Worm (Caenorhabditis elegans) whole organism, late embryonic: ENCODE data around the gene gro-1.

Source experiments
- F13H6.1 ChIP-seq: sonication (generic microtip); optimal IDR thresholded peaks from 2 replicates; lab custom pipeline; 2016; ENCODE audit warnings: missing genetic modification characterization, missing compliant biosample characterization
- K02D7.2 ChIP-seq: sonication (generic microtip); optimal IDR thresholded peaks from 2 replicates; lab custom pipeline; 2017; ENCODE audit warnings: mild to moderate bottlenecking, missing genetic modification characterization, missing compliant biosample characterization
- T23F11.4 ChIP-seq: fragments of 200-800 bp; sonication (Bioruptor generic); optimal IDR thresholded peaks from 2 replicates; lab custom pipeline; 2018; ENCODE audit warnings: mild to moderate bottlenecking, missing genetic modification characterization, missing compliant biosample characterization
- ahr-1 ChIP-seq: sonication (generic microtip); optimal IDR thresholded peaks from 2 replicates; lab custom pipeline; 2016; ENCODE audit warnings: missing genetic modification characterization, missing compliant biosample characterization
- ama-1 ChIP-seq: fragments of 150-350 bp; optimal IDR thresholded peaks from 2 replicates; lab custom pipeline; 2014
- ceh-18 ChIP-seq: sonication (generic microtip); optimal IDR thresholded peaks from 2 replicates; lab custom pipeline; 2016; ENCODE audit warnings: missing genetic modification characterization, missing compliant biosample characterization
- ceh-19 ChIP-seq: fragments of 200-800 bp; sonication (Bioruptor generic); optimal IDR thresholded peaks from 2 replicates; lab custom pipeline; 2018; ENCODE audit warnings: mild to moderate bottlenecking, missing genetic modification characterization, missing compliant biosample characterization
- ceh-2 ChIP-seq: sonication (generic microtip); optimal IDR thresholded peaks from 2 replicates; lab custom pipeline; 2016; ENCODE audit warnings: missing genotype, missing genetic modification characterization, missing compliant biosample characterization
- ceh-22 ChIP-seq: sonication (generic microtip); optimal IDR thresholded peaks from 2 replicates; lab custom pipeline; 2017; ENCODE audit warnings: missing biosample characterization, missing genetic modification characterization
- ceh-24 ChIP-seq: sonication (generic microtip); optimal IDR thresholded peaks from 2 replicates; lab custom pipeline; 2016; ENCODE audit warnings: mild to moderate bottlenecking, missing genetic modification characterization, missing compliant biosample characterization
- ceh-45 ChIP-seq: fragments of 200-800 bp; sonication (Bioruptor generic); IDR thresholded peaks from 2 replicates; pipeline ENCODE4 v1.3.6; 2022; ENCODE audit warnings: missing genetic modification reagents, missing genetic modification characterization, missing compliant biosample characterization
- ceh-6 ChIP-seq: fragments of 200-800 bp; sonication (Bioruptor generic); optimal IDR thresholded peaks from 2 replicates; lab custom pipeline; 2018; ENCODE audit warnings: mild to moderate bottlenecking, missing genetic modification characterization, missing compliant biosample characterization
- elt-4 ChIP-seq: sonication (generic microtip); optimal IDR thresholded peaks from 2 replicates; lab custom pipeline; 2016; ENCODE audit warnings: missing genetic modification characterization, missing compliant biosample characterization
- eyg-1 ChIP-seq: sonication (generic microtip); optimal IDR thresholded peaks from 2 replicates; lab custom pipeline; 2016; ENCODE audit warnings: missing genotype, missing genetic modification characterization, missing compliant biosample characterization
- fkh-6 ChIP-seq: sonication (generic microtip); optimal IDR thresholded peaks from 2 replicates; lab custom pipeline; 2016; ENCODE audit warnings: missing genetic modification characterization, missing compliant biosample characterization
- gmeb-2 ChIP-seq: sonication (generic microtip); optimal IDR thresholded peaks from 2 replicates; lab custom pipeline; 2016; ENCODE audit warnings: missing genetic modification characterization, inconsistent platforms, missing compliant biosample characterization
- hlh-6 ChIP-seq: sonication (generic microtip); optimal IDR thresholded peaks from 2 replicates; lab custom pipeline; 2016; ENCODE audit warnings: missing genotype, missing genetic modification characterization, missing compliant biosample characterization
- lin-11 ChIP-seq: fragments of 200-800 bp; sonication (Bioruptor generic); optimal IDR thresholded peaks from 2 replicates; lab custom pipeline; 2018; ENCODE audit warnings: mild to moderate bottlenecking, missing genetic modification characterization, missing compliant biosample characterization
- madf-2 ChIP-seq: sonication (generic microtip); optimal IDR thresholded peaks from 2 replicates; lab custom pipeline; 2017; ENCODE audit warnings: missing genetic modification characterization, missing compliant biosample characterization
- nfya-1 ChIP-seq: sonication (generic microtip); optimal IDR thresholded peaks from 2 replicates; lab custom pipeline; 2017; ENCODE audit warnings: missing genetic modification characterization, mild to moderate bottlenecking, missing compliant biosample characterization, antibody characterized with exemption, moderate library complexity
- nhr-11 ChIP-seq: fragments of 150-350 bp; optimal IDR thresholded peaks from 2 replicates; lab custom pipeline; 2014; ENCODE audit warnings: missing biosample characterization, missing genetic modification characterization
- odd-2 ChIP-seq: sonication (generic microtip); optimal IDR thresholded peaks from 2 replicates; lab custom pipeline; 2017; ENCODE audit warnings: antibody characterized with exemption, mild to moderate bottlenecking, missing genetic modification characterization, missing compliant biosample characterization
- pat-9 ChIP-seq: fragments of 200-800 bp; sonication (Bioruptor generic); optimal IDR thresholded peaks from 2 replicates; lab custom pipeline; 2018; ENCODE audit warnings: mild to moderate bottlenecking, missing genetic modification characterization, moderate library complexity, missing compliant biosample characterization
- pax-1 ChIP-seq: fragments of 150-350 bp; optimal IDR thresholded peaks from 2 replicates; lab custom pipeline; 2014; ENCODE audit warnings: missing biosample characterization, missing genetic modification characterization
- pha-2 ChIP-seq: sonication (generic microtip); optimal IDR thresholded peaks from 2 replicates; lab custom pipeline; 2017; ENCODE audit warnings: mild to moderate bottlenecking, missing genetic modification characterization, missing compliant biosample characterization
- pqm-1 ChIP-seq: sonication (generic microtip); optimal IDR thresholded peaks from 2 replicates; lab custom pipeline; 2016; ENCODE audit warnings: missing genetic modification characterization, missing compliant biosample characterization
- ref-2 ChIP-seq: sonication (generic microtip); optimal IDR thresholded peaks from 2 replicates; lab custom pipeline; 2016; ENCODE audit warnings: missing genetic modification characterization, missing compliant biosample characterization
- sdc-2 ChIP-seq: sonication (generic microtip); optimal IDR thresholded peaks from 2 replicates; lab custom pipeline; 2016; ENCODE audit warnings: missing genotype, missing genetic modification characterization, missing compliant biosample characterization
- sox-2 ChIP-seq: fragments of 200-800 bp; sonication (Bioruptor generic); IDR thresholded peaks from 2 replicates; pipeline ENCODE4 v1.3.6; 2022; ENCODE audit warnings: missing genetic modification reagents, missing genetic modification characterization, missing compliant biosample characterization
- sox-4 ChIP-seq: sonication (generic microtip); optimal IDR thresholded peaks from 2 replicates; lab custom pipeline; 2017; ENCODE audit warnings: mild to moderate bottlenecking, missing genetic modification characterization, inconsistent platforms, missing compliant biosample characterization
- tbx-2 ChIP-seq: sonication (generic microtip); optimal IDR thresholded peaks from 2 replicates; lab custom pipeline; 2016; ENCODE audit warnings: missing genetic modification characterization, missing compliant biosample characterization
- unc-3 ChIP-seq, 2 experiments: fragments of 200-800 bp in 1 of 2; sonication (Bioruptor generic) in 1 of 2; sonication (generic microtip) in 1 of 2; conservative IDR thresholded peaks in 1 of 2; optimal IDR thresholded peaks in 1 of 2; 2 replicates each; pipeline versions ENCODE4 v1.3.6 to Lab custom; 2016 to 2022; ENCODE audit warnings: missing compliant biosample characterization in 2 of 2, missing genetic modification characterization in 2 of 2, missing genetic modification reagents in 1 of 2
- unc-55 ChIP-seq: sonication (generic microtip); optimal IDR thresholded peaks from 2 replicates; lab custom pipeline; 2017; ENCODE audit warnings: missing biosample characterization, missing genetic modification reagents, missing genetic modification characterization
- zip-5 ChIP-seq: sonication (generic microtip); optimal IDR thresholded peaks from 2 replicates; lab custom pipeline; 2016; ENCODE audit warnings: missing genetic modification characterization, missing compliant biosample characterization

gro-1 gene

ce11 chrIII:5264813-5265212, at the start of gene gro-1:
TSS of gene gro-1 (plus strand) at chrIII:5265113.
- no peak for TF ChIP-seq ref-2
- TF ChIP-seq pha-2 (tag; lab: Kevin White, UChicago): no peak
- TF ChIP-seq, all 69 proteins: peak for 0

ce11 chrIII:5215375-5215774, 49.5 kb upstream of the gro-1 start, which contains the start of gene ZC155.4:
TSS of gene ZC155.4 (minus strand) at chrIII:5215475.
- no peak for TF ChIP-seq nfya-1 (tag; lab: Kevin White, UChicago)
- no peak for TF ChIP-seq sdc-2 (tag; lab: Kevin White, UChicago)
- TF ChIP-seq T23F11.4 (GFP tag; lab: Kevin White, UChicago): no peak
- no peak for TF ChIP-seq ceh-24 (tag; lab: Kevin White, UChicago)
- TF ChIP-seq ceh-6 (GFP tag; lab: Kevin White, UChicago): no peak
- TF ChIP-seq gmeb-2: no peak
- TF ChIP-seq tbx-2 (tag; lab: Kevin White, UChicago): no peak
- TF ChIP-seq ceh-22 (tag; lab: Kevin White, UChicago): no peak
- no peak for TF ChIP-seq odd-2 (tag; lab: Kevin White, UChicago)
- TF ChIP-seq F13H6.1: no peak
- TF ChIP-seq elt-4 (tag; lab: Kevin White, UChicago): no peak
- TF ChIP-seq ama-1 (lab: Kevin White, UChicago): no peak
- no peak for TF ChIP-seq pax-1

ce11 chrIII:5217511-5217910, 47.4 kb upstream of the gro-1 start, which contains the start of gene cutl-19:
TSS of gene cutl-19 (minus strand) at chrIII:5217611.
- TF ChIP-seq T23F11.4 (GFP tag; lab: Kevin White, UChicago) (no peak), nfya-1 (tag; lab: Kevin White, UChicago) (no peak), fkh-6 (tag; lab: Kevin White, UChicago) (no peak), ceh-45 (GFP tag; lab: Robert Waterston, UW) (no peak), unc-55 (GFP tag; lab: Kevin White, UChicago) (no peak), pax-1 (no peak), ceh-22 (tag; lab: Kevin White, UChicago) (no peak), ceh-18 (tag; lab: Kevin White, UChicago) (no peak), pat-9 (tag; lab: Kevin White, UChicago) (no peak), zip-5 (tag; lab: Kevin White, UChicago) (no peak), pqm-1 (no peak), madf-2 (tag; lab: Kevin White, UChicago) (no peak), sox-2 (GFP tag; lab: Robert Waterston, UW) (no peak)

DNA sequence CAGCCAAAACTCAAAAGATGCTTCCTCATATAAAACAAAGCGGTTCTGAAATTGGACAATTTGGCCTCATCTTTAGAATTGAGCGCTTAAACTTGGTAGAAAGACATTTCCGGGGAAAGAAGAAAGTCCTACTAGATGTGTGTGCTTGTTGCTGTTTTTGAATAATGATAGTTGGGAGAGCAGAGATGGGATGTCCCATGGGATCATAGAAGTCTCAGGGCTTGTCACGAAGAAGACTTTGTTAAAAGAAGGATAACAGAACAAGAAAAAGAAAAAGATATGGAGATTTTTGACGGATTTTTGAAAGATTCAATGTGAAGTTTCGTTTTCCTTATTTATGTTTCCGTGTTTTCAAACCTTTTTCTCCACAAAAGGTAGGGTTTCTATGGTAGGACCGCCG, 46.2 kb upstream of the gro-1 start, which contains the start of gene ZC155.2:
Gene ZC155.2, plus strand, starts transcription at position 301 of the 400 bp plus-strand sequence.
- TF ChIP-seq ceh-19 (GFP tag; lab: Kevin White, UChicago) (no peak), unc-3 (GFP tag; conservative IDR thresholded peaks at IDR 0.05; lab: Robert Waterston, UW) (no peak), unc-3 (tag; optimal IDR thresholded peaks at IDR 0.05; lab: Kevin White, UChicago) (peak; percentile 33)
- TF ChIP-seq, all 69 proteins: peak for 1

- TF ChIP-seq hlh-6 (tag; lab: Kevin White, UChicago) (no peak), sox-4 (tag; lab: Kevin White, UChicago) (no peak), ceh-2 (no peak), K02D7.2 (tag; lab: Kevin White, UChicago) (no peak), ahr-1 (tag; lab: Kevin White, UChicago) (no peak), unc-55 (GFP tag; lab: Kevin White, UChicago) (no peak), eyg-1 (tag; lab: Kevin White, UChicago) (no peak), ceh-24 (tag; lab: Kevin White, UChicago) (no peak), T23F11.4 (GFP tag; lab: Kevin White, UChicago) (no peak), lin-11 (no peak), nhr-11 (tag; lab: Kevin White, UChicago) (no peak), elt-4 (tag; lab: Kevin White, UChicago) (no peak), fkh-6 (tag; lab: Kevin White, UChicago) (no peak)
- TF ChIP-seq, all 69 proteins: peak for 0
Measured at ce11 chrIII:5221820-5222219, 43.1 kb upstream of the gro-1 start.
